Worm (Caenorhabditis elegans) whole organism, midembryonic: ENCODE data around the gene T02E9.5.
A peak's percentile ranks its signal among the peaks of the same experiment; 100 is the strongest.

Experiments used
- T22C8.4 ChIP-seq: fragments of 200-800 bp; sonication (Bioruptor generic); IDR thresholded peaks from 2 replicates; pipeline ENCODE4 v1.3.6; 2022; ENCODE audit warnings: missing genetic modification characterization, missing compliant biosample characterization
- cog-1 ChIP-seq: sonication (generic microtip); optimal IDR thresholded peaks from 2 replicates; lab custom pipeline; 2016; ENCODE audit warnings: missing genetic modification characterization, missing compliant biosample characterization
- flt-1 ChIP-seq: fragments of 200-800 bp; sonication (Bioruptor generic); IDR thresholded peaks from 2 replicates; pipeline ENCODE4 v1.3.6; 2022; ENCODE audit warnings: missing genetic modification characterization, missing compliant biosample characterization
- klf-2 ChIP-seq: fragments of 200-800 bp; sonication (Bioruptor generic); conservative IDR thresholded peaks from 2 replicates; pipeline ENCODE4 v1.3.6; 2022; ENCODE audit warnings: missing genetic modification reagents, missing genetic modification characterization, missing compliant biosample characterization
- med-1 ChIP-seq: sonication (generic microtip); optimal IDR thresholded peaks from 2 replicates; lab custom pipeline; 2017; ENCODE audit warnings: missing genetic modification characterization, mild to moderate bottlenecking, missing compliant biosample characterization, antibody characterized with exemption, missing genetic modification reagents; ENCODE audit not compliant: insufficient read depth
- ref-1 ChIP-seq: fragments of 200-800 bp; sonication (Bioruptor generic); conservative IDR thresholded peaks from 2 replicates; pipeline ENCODE4 v1.3.6; 2022; ENCODE audit warnings: missing genetic modification reagents, missing genetic modification characterization, missing compliant biosample characterization
- tab-1 ChIP-seq: fragments of 200-800 bp; sonication (Bioruptor generic); IDR thresholded peaks from 2 replicates; pipeline ENCODE4 v1.3.6; 2022; ENCODE audit warnings: missing genetic modification characterization, missing compliant biosample characterization
- ztf-23 ChIP-seq: fragments of 200-800 bp; sonication (Bioruptor generic); IDR thresholded peaks from 2 replicates; pipeline ENCODE4 v1.3.6; 2022; ENCODE audit warnings: missing genetic modification reagents, missing genetic modification characterization, missing compliant biosample characterization
- ztf-29 ChIP-seq: fragments of 200-800 bp; sonication (Bioruptor generic); IDR thresholded peaks from 2 replicates; pipeline ENCODE4 v1.3.6; 2022; ENCODE audit warnings: missing genetic modification reagents, missing genetic modification characterization, missing compliant biosample characterization

The T02E9.5 gene

ce11 chrV:11346912-11347311, 4.9 kb downstream of the T02E9.5 start, which contains the start of gene grl-7:
grl-7 (minus strand) TSS chrV:11347012.
- no peak for TF ChIP-seq med-1

DNA sequence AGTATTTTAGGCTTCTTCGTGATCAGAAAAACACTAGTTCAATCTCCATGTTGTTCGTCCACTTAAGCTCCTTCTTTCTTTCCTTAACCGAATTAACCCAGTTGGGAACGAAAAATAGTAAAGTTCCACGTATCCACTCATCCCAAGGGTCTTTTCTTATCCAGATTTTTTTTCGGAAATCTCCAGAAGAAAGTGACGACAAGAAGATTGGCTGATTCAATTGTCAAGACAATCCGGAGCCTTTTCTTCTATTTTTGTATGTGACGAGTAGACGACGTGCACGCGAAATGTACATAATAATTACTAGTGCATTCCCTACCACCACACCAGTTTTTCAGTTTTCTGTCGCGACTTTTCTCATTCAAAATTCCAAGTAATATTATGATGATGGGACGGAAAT, 9.2 kb downstream of the T02E9.5 start:
- TF ChIP-seq med-1: no peak
- TF ChIP-seq T22C8.4 (GFP tag; lab: Robert Waterston, UW): no peak
- no peak for TF ChIP-seq cog-1
- no peak for TF ChIP-seq klf-2 (GFP tag; lab: Robert Waterston, UW)
- TF ChIP-seq ref-1 (GFP tag; lab: Robert Waterston, UW): no peak
- no peak for TF ChIP-seq ztf-23 (GFP tag; lab: Robert Waterston, UW)
- TF ChIP-seq flt-1: no peak
- no peak for TF ChIP-seq tab-1
- no peak for TF ChIP-seq ztf-29 (GFP tag; lab: Robert Waterston, UW)

- no peak for TF ChIP-seq ref-1 (GFP tag; lab: Robert Waterston, UW)
- TF ChIP-seq ztf-23 (GFP tag; lab: Robert Waterston, UW): no peak
- no peak for TF ChIP-seq tab-1
- TF ChIP-seq T22C8.4 (GFP tag; lab: Robert Waterston, UW): no peak
- TF ChIP-seq cog-1: no peak
- no peak for TF ChIP-seq klf-2 (GFP tag; lab: Robert Waterston, UW)
- no peak for TF ChIP-seq ztf-29 (GFP tag; lab: Robert Waterston, UW)
- TF ChIP-seq med-1: no peak
- TF ChIP-seq flt-1: no peak
Measured at ce11 chrV:11352893-11353292, 10.9 kb downstream of the T02E9.5 start, which contains the start of gene npr-25. npr-25 (minus strand) TSS chrV:11352993.

DNA sequence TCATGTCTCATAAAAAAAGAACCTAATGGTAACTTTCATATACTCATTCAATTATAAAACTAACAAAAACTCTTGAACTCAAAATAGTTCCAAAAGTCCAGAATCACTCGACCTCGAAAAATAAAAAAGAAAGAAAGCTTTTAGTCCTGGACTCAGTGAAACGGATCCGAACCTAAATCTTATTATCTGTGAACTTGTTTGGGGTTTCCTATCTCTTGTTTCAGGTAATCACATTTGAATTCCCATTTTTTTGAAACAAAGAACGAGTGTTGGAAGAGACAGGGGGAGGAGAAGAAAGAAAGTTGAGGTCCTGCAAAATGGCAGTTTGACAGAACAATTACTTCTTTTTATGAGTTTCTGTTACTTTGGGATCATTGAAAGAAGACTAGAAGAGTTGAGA, 12.2 kb downstream of the T02E9.5 start:
- TF ChIP-seq tab-1: no peak

DNA sequence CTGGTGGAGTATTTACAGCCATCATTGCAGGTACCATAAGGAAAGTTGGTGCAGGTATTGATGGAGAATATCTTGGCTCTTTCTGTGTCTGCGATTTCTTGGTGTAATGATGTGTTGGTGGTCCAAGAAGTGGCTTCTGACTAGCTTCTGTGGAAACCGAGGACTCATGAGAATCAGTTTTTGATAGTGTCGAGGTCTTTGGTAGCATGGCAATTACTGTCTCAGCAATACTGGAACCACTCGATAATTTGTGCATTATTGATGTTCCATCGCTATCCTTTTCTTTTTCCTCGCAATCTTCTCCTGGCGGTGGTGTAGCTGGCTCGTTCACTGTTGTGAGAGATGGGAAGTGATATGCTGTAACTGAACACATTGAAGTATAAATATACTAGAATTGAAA, 21.5 kb downstream of the T02E9.5 start:
- no peak for TF ChIP-seq ztf-23 (GFP tag; lab: Robert Waterston, UW)
- no peak for TF ChIP-seq tab-1
- TF ChIP-seq cog-1: no peak
- TF ChIP-seq ref-1 (GFP tag; lab: Robert Waterston, UW): no peak
- TF ChIP-seq T22C8.4 (GFP tag; lab: Robert Waterston, UW): no peak
- no peak for TF ChIP-seq flt-1
- no peak for TF ChIP-seq klf-2 (GFP tag; lab: Robert Waterston, UW)
- TF ChIP-seq med-1: no peak
- no peak for TF ChIP-seq ztf-29 (GFP tag; lab: Robert Waterston, UW)

ce11 chrV:11366129-11366528, 24.1 kb downstream of the T02E9.5 start, which contains the start of gene dop-5:
dop-5 (minus strand) TSS chrV:11366229.
- TF ChIP-seq klf-2 (GFP tag; lab: Robert Waterston, UW) (no peak), med-1 (no peak), ref-1 (GFP tag; lab: Robert Waterston, UW) (no peak), ztf-23 (GFP tag; lab: Robert Waterston, UW) (no peak), tab-1 (no peak), cog-1 (no peak), T22C8.4 (GFP tag; lab: Robert Waterston, UW) (no peak), ztf-29 (GFP tag; lab: Robert Waterston, UW) (no peak), flt-1 (no peak)

- TF ChIP-seq med-1: no peak
- TF ChIP-seq klf-2 (GFP tag; lab: Robert Waterston, UW): no peak
- no peak for TF ChIP-seq ztf-29 (GFP tag; lab: Robert Waterston, UW)
- no peak for TF ChIP-seq tab-1
- no peak for TF ChIP-seq ztf-23 (GFP tag; lab: Robert Waterston, UW)
- no peak for TF ChIP-seq ref-1 (GFP tag; lab: Robert Waterston, UW)
- TF ChIP-seq cog-1: no peak
- TF ChIP-seq T22C8.4 (GFP tag; lab: Robert Waterston, UW): no peak
- no peak for TF ChIP-seq flt-1
Measured at ce11 chrV:11372284-11372878, 30.3 kb downstream of the T02E9.5 start.

DNA sequence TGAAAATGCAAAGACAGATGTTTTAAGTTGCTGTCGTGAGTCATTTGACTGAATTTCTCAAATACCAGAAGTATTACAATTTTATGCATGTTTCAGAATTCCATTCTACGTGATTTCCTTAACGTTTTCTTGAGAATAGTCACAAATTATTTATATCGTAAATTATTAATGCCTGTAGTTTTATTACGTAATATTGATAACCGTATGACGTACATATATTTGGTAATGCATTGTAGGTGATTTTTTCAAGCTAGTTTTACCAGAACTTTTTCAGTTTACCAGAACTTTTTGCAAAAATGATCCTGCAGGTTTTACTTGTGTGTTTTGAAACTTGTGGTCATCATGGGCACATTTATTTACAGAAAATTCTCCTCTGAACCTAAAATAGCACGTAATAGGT, 31.9 kb downstream of the T02E9.5 start:
- TF ChIP-seq tab-1 (no peak), T22C8.4 (GFP tag; lab: Robert Waterston, UW) (no peak), flt-1 (no peak)

- TF ChIP-seq med-1 (no peak), klf-2 (GFP tag; lab: Robert Waterston, UW) (no peak), cog-1 (no peak), ref-1 (GFP tag; lab: Robert Waterston, UW) (no peak), flt-1 (no peak), ztf-23 (GFP tag; lab: Robert Waterston, UW) (no peak), T22C8.4 (GFP tag; lab: Robert Waterston, UW) (peak; percentile 63), tab-1 (no peak)
Measured at ce11 chrV:11375150-11375792, 33.2 kb downstream of the T02E9.5 start, which contains the start of gene cnb-1. cnb-1 (plus strand) TSS chrV:11375742.

- TF ChIP-seq flt-1 (no peak), ztf-29 (GFP tag; lab: Robert Waterston, UW) (no peak), klf-2 (GFP tag; lab: Robert Waterston, UW) (no peak), med-1 (no peak), tab-1 (no peak), T22C8.4 (GFP tag; lab: Robert Waterston, UW) (no peak), ztf-23 (GFP tag; lab: Robert Waterston, UW) (no peak), ref-1 (GFP tag; lab: Robert Waterston, UW) (no peak), cog-1 (no peak)
Measured at ce11 chrV:11379341-11379740, 37.3 kb downstream of the T02E9.5 start.

ce11 chrV:11380571-11380970, 38.5 kb downstream of the T02E9.5 start:
- TF ChIP-seq ref-1 (GFP tag; lab: Robert Waterston, UW) (no peak), tab-1 (no peak), med-1 (no peak), klf-2 (GFP tag; lab: Robert Waterston, UW) (no peak), T22C8.4 (GFP tag; lab: Robert Waterston, UW) (no peak), cog-1 (no peak), ztf-23 (GFP tag; lab: Robert Waterston, UW) (no peak), ztf-29 (GFP tag; lab: Robert Waterston, UW) (no peak), flt-1 (no peak)
